Worm (Caenorhabditis elegans) whole organism, L4 larva: Measurements from ENCODE around the gene C50H2.7.
A peak's percentile ranks its signal among the peaks of the same experiment; 100 is the strongest.

Experiments used
- D1046.2 ChIP-seq: fragments of 200-800 bp; sonication (Bioruptor generic); IDR thresholded peaks from 2 replicates; pipeline ENCODE4 v1.3.6; 2022; ENCODE audit warnings: missing genetic modification characterization, missing compliant biosample characterization
- F10B5.3 ChIP-seq: sonication (generic microtip); optimal IDR thresholded peaks from 2 replicates; lab custom pipeline; 2016; ENCODE audit warnings: mild to moderate bottlenecking, missing genetic modification characterization, missing compliant biosample characterization
- F26F4.8 ChIP-seq: fragments of 200-800 bp; sonication (Bioruptor generic); conservative IDR thresholded peaks from 2 replicates; pipeline ENCODE4 v1.3.6; 2022; ENCODE audit warnings: missing genetic modification characterization, missing compliant biosample characterization
- F37D6.2 ChIP-seq: sonication (generic microtip); optimal IDR thresholded peaks from 2 replicates; lab custom pipeline; 2016; ENCODE audit warnings: mild to moderate bottlenecking, missing genetic modification characterization, missing compliant biosample characterization
- F44E2.7 ChIP-seq: fragments of 200-800 bp; sonication (Bioruptor generic); IDR thresholded peaks from 2 replicates; pipeline ENCODE4 v2.1.2; 2022; ENCODE audit warnings: missing genetic modification characterization, missing compliant biosample characterization
- R02D3.7 ChIP-seq: fragments of 150-350 bp; sonication (generic microtip); optimal IDR thresholded peaks from 3 replicates; lab custom pipeline; 2014; ENCODE audit warnings: missing biosample characterization, missing genetic modification characterization
- T20F7.1 ChIP-seq: fragments of 200-800 bp; sonication (Bioruptor generic); optimal IDR thresholded peaks from 2 replicates; lab custom pipeline; 2018; ENCODE audit warnings: mild to moderate bottlenecking, missing genetic modification characterization, missing compliant biosample characterization
- T26A8.4 ChIP-seq: fragments of 200-800 bp; sonication (Bioruptor generic); IDR thresholded peaks from 2 replicates; pipeline ENCODE4 v1.3.6; 2022; ENCODE audit warnings: missing genetic modification characterization, missing compliant biosample characterization
- Y105C5A.15 ChIP-seq: fragments of 200-800 bp; sonication (Bioruptor generic); IDR thresholded peaks from 2 replicates; pipeline ENCODE4 v1.3.6; 2022; ENCODE audit warnings: missing genetic modification characterization, missing compliant biosample characterization
- aha-1 ChIP-seq: fragments of 150-350 bp; peaks from one replicate; lab custom pipeline; 2014; ENCODE audit warnings: missing biosample characterization, missing genetic modification characterization
- ceh-20 ChIP-seq: fragments of 200-800 bp; sonication (Bioruptor generic); IDR thresholded peaks from 2 replicates; pipeline ENCODE4 v1.3.6; 2022; ENCODE audit warnings: missing genetic modification reagents, missing genetic modification characterization, missing compliant biosample characterization
- ceh-28 ChIP-seq: fragments of 150-350 bp; optimal IDR thresholded peaks from 2 replicates; lab custom pipeline; 2014; ENCODE audit warnings: missing biosample characterization, missing genetic modification reagents, missing genetic modification characterization
- ceh-44 ChIP-seq: fragments of 200-800 bp; sonication (Bioruptor generic); IDR thresholded peaks from 2 replicates; pipeline ENCODE4 v1.3.6; 2022; ENCODE audit warnings: missing genetic modification reagents, missing genetic modification characterization, missing compliant biosample characterization
- ctbp-1 ChIP-seq: fragments of 200-800 bp; sonication (Bioruptor generic); IDR thresholded peaks from 2 replicates; pipeline ENCODE4 v1.3.6; 2022; ENCODE audit warnings: missing genetic modification reagents, missing genetic modification characterization, missing compliant biosample characterization
- daf-16 ChIP-seq, 3 experiments: sonication (generic microtip); optimal IDR thresholded peaks; 2 replicates each; lab custom pipeline; 2016 to 2017; ENCODE audit warnings: missing genetic modification characterization in 3 of 3, missing genetic modification reagents in 3 of 3, mild to moderate bottlenecking in 2 of 3, missing compliant biosample characterization in 2 of 3, missing biosample characterization in 1 of 3, moderate library complexity in 1 of 3
- daf-19 ChIP-seq: fragments of 200-800 bp; sonication (Bioruptor generic); conservative IDR thresholded peaks from 2 replicates; pipeline ENCODE4 v1.3.6; 2022; ENCODE audit warnings: missing genetic modification characterization, missing compliant biosample characterization
- dmd-6 ChIP-seq: fragments of 200-800 bp; sonication (Bioruptor generic); IDR thresholded peaks from 2 replicates; pipeline ENCODE4 v1.3.6; 2022; ENCODE audit warnings: missing genetic modification reagents, missing genetic modification characterization, missing compliant biosample characterization
- dve-1 ChIP-seq: sonication (generic microtip); optimal IDR thresholded peaks from 2 replicates; lab custom pipeline; 2017; ENCODE audit warnings: antibody characterized with exemption, mild to moderate bottlenecking, missing genetic modification characterization, missing compliant biosample characterization; ENCODE audit not compliant: insufficient read depth
- egl-27 ChIP-seq: sonication (generic microtip); optimal IDR thresholded peaks from 3 replicates; lab custom pipeline; 2017; ENCODE audit warnings: missing biosample characterization, missing genetic modification reagents, missing genetic modification characterization
- egl-43 ChIP-seq: fragments of 200-800 bp; sonication (Bioruptor generic); IDR thresholded peaks from 2 replicates; pipeline ENCODE4 v1.3.6; 2022; ENCODE audit warnings: missing genetic modification reagents, missing genetic modification characterization, missing compliant biosample characterization
- gei-8 ChIP-seq: fragments of 200-800 bp; sonication (Bioruptor generic); optimal IDR thresholded peaks from 2 replicates; lab custom pipeline; 2018; ENCODE audit warnings: mild to moderate bottlenecking, missing genetic modification characterization, missing compliant biosample characterization
- hif-1 ChIP-seq, 2 experiments: sonication (generic microtip); optimal IDR thresholded peaks; 2 replicates each; lab custom pipeline; 2016 to 2017; ENCODE audit warnings: missing compliant biosample characterization in 2 of 2, missing genetic modification characterization in 2 of 2, missing genetic modification reagents in 2 of 2, missing genotype in 2 of 2, mild to moderate bottlenecking in 1 of 2
- lin-15B ChIP-seq: fragments of 150-350 bp; sonication (generic microtip); optimal IDR thresholded peaks from 3 replicates; lab custom pipeline; 2014; ENCODE audit warnings: missing biosample characterization, missing genetic modification characterization
- lin-38 ChIP-seq: fragments of 200-800 bp; sonication (Bioruptor generic); IDR thresholded peaks from 2 replicates; pipeline ENCODE4 v1.3.6; 2022; ENCODE audit warnings: missing genetic modification reagents, missing genetic modification characterization, missing compliant biosample characterization
- lin-39 ChIP-seq: fragments of 150-350 bp; optimal IDR thresholded peaks from 2 replicates; lab custom pipeline; 2014; ENCODE audit warnings: missing biosample characterization, missing genetic modification reagents, missing genetic modification characterization
- madf-5 ChIP-seq, 2 experiments: fragments of 200-800 bp; sonication (Bioruptor generic); IDR thresholded peaks; 2 replicates each; pipeline ENCODE4 v1.3.6; 2022; ENCODE audit warnings: missing compliant biosample characterization in 2 of 2, missing genetic modification characterization in 2 of 2
- mep-1 ChIP-seq: fragments of 150-350 bp; sonication (generic microtip); optimal IDR thresholded peaks from 3 replicates; lab custom pipeline; 2014; ENCODE audit warnings: missing biosample characterization, missing genetic modification characterization
- mes-2 ChIP-seq: sonication (generic microtip); optimal IDR thresholded peaks from 2 replicates; lab custom pipeline; 2016; ENCODE audit warnings: missing genotype, mild to moderate bottlenecking, missing genetic modification characterization, missing compliant biosample characterization; ENCODE audit not compliant: poor library complexity, severe bottlenecking
- mxl-3 ChIP-seq: fragments of 200-800 bp; sonication (Bioruptor generic); optimal IDR thresholded peaks from 2 replicates; lab custom pipeline; 2018; ENCODE audit warnings: mild to moderate bottlenecking, missing genetic modification characterization, missing compliant biosample characterization
- nhr-102 ChIP-seq: sonication (generic microtip); optimal IDR thresholded peaks from 2 replicates; lab custom pipeline; 2016; ENCODE audit warnings: mild to moderate bottlenecking, missing genetic modification characterization, moderate library complexity, missing compliant biosample characterization
- nhr-11 ChIP-seq: fragments of 150-350 bp; optimal IDR thresholded peaks from 2 replicates; lab custom pipeline; 2014; ENCODE audit warnings: missing biosample characterization, missing genetic modification characterization
- nhr-237 ChIP-seq: sonication (generic microtip); optimal IDR thresholded peaks from 2 replicates; lab custom pipeline; 2017; ENCODE audit warnings: missing biosample characterization, missing genetic modification characterization
- nhr-25 ChIP-seq: sonication (generic microtip); optimal IDR thresholded peaks from 2 replicates; lab custom pipeline; 2017; ENCODE audit warnings: missing genetic modification characterization, mild to moderate bottlenecking, missing compliant biosample characterization, antibody characterized with exemption, moderate library complexity, borderline replicate concordance; ENCODE audit not compliant: insufficient read depth
- nhr-28 ChIP-seq: fragments of 150-350 bp; optimal IDR thresholded peaks from 2 replicates; lab custom pipeline; 2014; ENCODE audit warnings: missing biosample characterization, missing genetic modification characterization
- nhr-6 ChIP-seq: fragments of 150-350 bp; optimal IDR thresholded peaks from 2 replicates; lab custom pipeline; 2014; ENCODE audit warnings: missing biosample characterization, missing genetic modification characterization
- nhr-77 ChIP-seq: fragments of 150-350 bp; optimal IDR thresholded peaks from 2 replicates; lab custom pipeline; 2014; ENCODE audit warnings: missing biosample characterization, missing genetic modification characterization
- pha-4 ChIP-seq, 2 experiments: fragments of 150-350 bp in 1 of 2; fragments of 200-800 bp in 1 of 2; sonication (Bioruptor generic) in 1 of 2; IDR thresholded peaks in 1 of 2; optimal IDR thresholded peaks in 1 of 2; 2 replicates each; pipeline versions ENCODE4 v1.3.6 to Lab custom; 2014 to 2022; ENCODE audit warnings: missing genetic modification characterization in 2 of 2, missing genetic modification reagents in 2 of 2, missing biosample characterization in 1 of 2, missing compliant biosample characterization in 1 of 2
- php-3 ChIP-seq: fragments of 200-800 bp; sonication (Bioruptor generic); IDR thresholded peaks from 2 replicates; pipeline ENCODE4 v1.3.6; 2022; ENCODE audit warnings: missing genetic modification reagents, missing genetic modification characterization, missing compliant biosample characterization
- saeg-2 ChIP-seq: fragments of 200-800 bp; sonication (Bioruptor generic); IDR thresholded peaks from 2 replicates; pipeline ENCODE4 v1.3.6; 2022; ENCODE audit warnings: missing genetic modification reagents, missing genetic modification characterization, missing compliant biosample characterization
- sdz-12 ChIP-seq: fragments of 200-800 bp; sonication (Bioruptor generic); optimal IDR thresholded peaks from 2 replicates; lab custom pipeline; 2018; ENCODE audit warnings: mild to moderate bottlenecking, missing genetic modification characterization, missing compliant biosample characterization
- set-16 ChIP-seq: fragments of 200-800 bp; sonication (Bioruptor generic); IDR thresholded peaks from 2 replicates; pipeline ENCODE4 v1.3.6; 2022; ENCODE audit warnings: missing genetic modification reagents, missing genetic modification characterization, missing compliant biosample characterization
- snpc-4 ChIP-seq: fragments of 150-350 bp; optimal IDR thresholded peaks from 2 replicates; lab custom pipeline; 2014; ENCODE audit warnings: missing biosample characterization, missing genetic modification characterization
- unc-130 ChIP-seq: sonication (generic microtip); optimal IDR thresholded peaks from 2 replicates; lab custom pipeline; 2016; ENCODE audit warnings: missing genetic modification reagents, missing genetic modification characterization, missing compliant biosample characterization
- unc-39 ChIP-seq: sonication (generic microtip); optimal IDR thresholded peaks from 2 replicates; lab custom pipeline; 2017; ENCODE audit warnings: missing biosample characterization, missing genetic modification characterization
- zfp-2 ChIP-seq: sonication (generic microtip); optimal IDR thresholded peaks from 2 replicates; lab custom pipeline; 2016; ENCODE audit warnings: mild to moderate bottlenecking, missing genetic modification characterization, missing compliant biosample characterization
- zfp-3 ChIP-seq: fragments of 200-800 bp; sonication (Bioruptor generic); conservative IDR thresholded peaks from 2 replicates; pipeline ENCODE4 v1.3.6; 2022; ENCODE audit warnings: missing genetic modification reagents, missing genetic modification characterization, missing compliant biosample characterization
- zip-11 ChIP-seq: fragments of 200-800 bp; sonication (Bioruptor generic); IDR thresholded peaks from 2 replicates; pipeline ENCODE4 v1.3.6; 2022; ENCODE audit warnings: missing genetic modification characterization, missing compliant biosample characterization
- ztf-11 ChIP-seq: fragments of 150-350 bp; optimal IDR thresholded peaks from 2 replicates; lab custom pipeline; 2014; ENCODE audit warnings: missing biosample characterization, missing genetic modification characterization

The C50H2.7 gene

ce11 chrV:9965891-9966290 lies 43.3 kb downstream of the C50H2.7 start:
- TF ChIP-seq dve-1, result no peak
- peak; percentile 56; the same call in 1 of the 2 replicates for TF ChIP-seq egl-43 (GFP tag; lab: Robert Waterston, UW)
- no peak for TF ChIP-seq F37D6.2 (tag; lab: Kevin White, UChicago)
- TF ChIP-seq lin-38 (GFP tag; lab: Robert Waterston, UW), result no peak
- no peak for TF ChIP-seq hif-1 (tag; optimal IDR thresholded peaks at IDR 0.05; lab: Kevin White, UChicago)
- TF ChIP-seq lin-39 (tag; lab: Kevin White, UChicago), result no peak
- 0 out of 2 replicates have a peak, but pooled peaks have one; percentile 43 for TF ChIP-seq F44E2.7 (GFP tag; lab: Robert Waterston, UW)
- no peak for TF ChIP-seq nhr-237
- no peak for TF ChIP-seq snpc-4 (tag; lab: Kevin White, UChicago)
- TF ChIP-seq D1046.2 (GFP tag; lab: Robert Waterston, UW), result 0 out of 2 replicates have a peak, but pooled peaks have one; percentile 67
- no peak for TF ChIP-seq gei-8
- no peak for TF ChIP-seq F10B5.3 (tag; lab: Kevin White, UChicago)
- TF ChIP-seq pha-4 (GFP tag; IDR thresholded peaks at IDR 0.05; lab: Robert Waterston, UW), result no peak
- TF ChIP-seq pha-4 (tag; optimal IDR thresholded peaks at IDR 0.05; lab: Kevin White, UChicago), result no peak

- TF ChIP-seq T26A8.4 (peak; percentile 92), aha-1 (tag; lab: Kevin White, UChicago) (peak; percentile 95), nhr-102 (tag; lab: Kevin White, UChicago) (peak; percentile 75), nhr-11 (tag; lab: Kevin White, UChicago) (no peak), ceh-20 (GFP tag; lab: Robert Waterston, UW) (peak; percentile 83), unc-39 (tag; lab: Kevin White, UChicago) (no peak), sdz-12 (GFP tag; lab: Kevin White, UChicago) (no peak), R02D3.7 (no peak), ceh-44 (GFP tag; lab: Robert Waterston, UW) (peak; percentile 79), php-3 (GFP tag; lab: Robert Waterston, UW) (peak; percentile 92), nhr-28 (tag; lab: Kevin White, UChicago) (no peak), nhr-25 (tag; lab: Kevin White, UChicago) (no peak), nhr-6 (tag; lab: Kevin White, UChicago) (peak; percentile 17), daf-19 (GFP tag; lab: Robert Waterston, UW) (peak; percentile 86), Y105C5A.15 (GFP tag; lab: Robert Waterston, UW) (peak; percentile 95; the same call in 1 of the 2 replicates), saeg-2 (GFP tag; lab: Robert Waterston, UW) (peak; percentile 65; the same call in 1 of the 2 replicates), mep-1 (tag; lab: Kevin White, UChicago) (peak; percentile 76), egl-27 (tag; lab: Kevin White, UChicago) (no peak), unc-130 (GFP tag; lab: Kevin White, UChicago) (peak; percentile 82), zfp-2 (tag; lab: Kevin White, UChicago) (peak; percentile 47), lin-15B (no peak), egl-43 (GFP tag; lab: Robert Waterston, UW) (peak; percentile 99), ztf-11 (tag; lab: Kevin White, UChicago) (no peak), nhr-77 (peak; percentile 22), madf-5 (GFP tag; IDR thresholded peaks at IDR 0.05; lab: Robert Waterston, UW) (peak; percentile 89 to 97), daf-16 (GFP tag; optimal IDR thresholded peaks at IDR 0.05; lab: Kevin White, UChicago) (peak; percentile 79 to 96), daf-16 (tag; optimal IDR thresholded peaks at IDR 0.05; lab: Kevin White, UChicago) (no peak), ceh-28 (no peak), T20F7.1 (GFP tag; lab: Kevin White, UChicago) (no peak), mxl-3 (GFP tag; lab: Kevin White, UChicago) (peak; percentile 71), lin-38 (GFP tag; lab: Robert Waterston, UW) (peak; percentile 87), F26F4.8 (peak; percentile 99), dmd-6 (GFP tag; lab: Robert Waterston, UW) (peak; percentile 69), zip-11 (GFP tag; lab: Robert Waterston, UW) (peak; percentile 91), set-16 (peak; percentile 73), ctbp-1 (GFP tag; lab: Robert Waterston, UW) (peak; percentile 86), zfp-3 (peak; percentile 79), mes-2 (peak; percentile 89)
Observed at ce11 chrV:9970119-9970518, 47.5 kb downstream of the C50H2.7 start.
